Fruit fly (Drosophila melanogaster): Measurements from ENCODE around the gene Cyp9f3.

Cyp9f3 gene

dm6 chr3R:12413274-12413958 is 14.7 kb upstream of the Cyp9f3 start, which contains the start of the genes Dip-C and pps (continued):
- TF ChIP-seq Blimp-1 (GFP tag; optimal IDR thresholded peaks at IDR 0.05) (no peak), CG12104 (GFP tag; optimal IDR thresholded peaks at IDR 0.05) (peak; percentile 12), Opbp (GFP tag; IDR thresholded peaks at IDR 0.05; ENCODE audit: partially characterized antibody) (peak; percentile 70), CG3407 (GFP tag; optimal IDR thresholded peaks at IDR 0.05) (no peak), bbx (GFP tag; IDR thresholded peaks at IDR 0.05; ENCODE audit: partially characterized antibody) (peak; percentile 80), pan (optimal IDR thresholded peaks at IDR 0.05) (no peak), pan (GFP tag; optimal IDR thresholded peaks at IDR 0.05 in 1 of 2, IDR thresholded peaks at IDR 0.05 in 1 of 2) (peak in 1 of 2 experiments; percentile 9), ttk (GFP tag; IDR thresholded peaks at IDR 0.05) (no peak), trem (tag; optimal IDR thresholded peaks at IDR 0.05) (peak; percentile 57), gem (tag; optimal IDR thresholded peaks at IDR 0.05) (no peak), row (GFP tag; IDR thresholded peaks at IDR 0.05) (peak; percentile 73), cg (GFP tag; optimal IDR thresholded peaks at IDR 0.05) (no peak), CG34376 (GFP tag; optimal IDR thresholded peaks at IDR 0.05) (peak; percentile 44), CG17829 (tag; optimal IDR thresholded peaks at IDR 0.05) (peak; percentile 56), unc-4 (GFP tag; IDR thresholded peaks at IDR 0.05; ENCODE audit: partially characterized antibody) (peak; percentile 79), pros (GFP tag; optimal IDR thresholded peaks at IDR 0.05) (no peak), pfk (GFP tag; optimal IDR thresholded peaks at IDR 0.05) (no peak), CG4820 (GFP tag; optimal IDR thresholded peaks at IDR 0.05) (no peak), CG9727 (GFP tag; optimal IDR thresholded peaks at IDR 0.05) (peak; percentile 28), TFAM (GFP tag; optimal IDR thresholded peaks at IDR 0.05) (no peak), Ravus (GFP tag; IDR thresholded peaks at IDR 0.05) (no peak), E2f2 (GFP tag; IDR thresholded peaks at IDR 0.05) (peak; percentile 20; the same call in 1 of the 2 replicates), BEAF-32 (GFP tag; optimal IDR thresholded peaks at IDR 0.05) (peak; percentile 82), CG34224 (GFP tag; IDR thresholded peaks at IDR 0.05; ENCODE audit: partially characterized antibody) (peak; percentile 70), CG9797 (GFP tag; optimal IDR thresholded peaks at IDR 0.05) (peak; percentile 70), amos (GFP tag; IDR thresholded peaks at IDR 0.05; ENCODE audit: partially characterized antibody) (peak; percentile 82), ac (GFP tag; optimal IDR thresholded peaks at IDR 0.05) (no peak), MESR4 (GFP tag; optimal IDR thresholded peaks at IDR 0.05) (peak; percentile 49), CG17612 (GFP tag; IDR thresholded peaks at IDR 0.05) (no peak), CoRest (tag; optimal IDR thresholded peaks at IDR 0.05) (peak; percentile 46), CG15514 (GFP tag; optimal IDR thresholded peaks at IDR 0.05) (peak; percentile 99), dimm (GFP tag; IDR thresholded peaks at IDR 0.05) (no peak), Fer1 (GFP tag; optimal IDR thresholded peaks at IDR 0.05) (no peak), GATAe (GFP tag; conservative IDR thresholded peaks at IDR 0.05) (no peak), CG10979 (tag; optimal IDR thresholded peaks at IDR 0.05) (peak; percentile 18), CG7987 (GFP tag; optimal IDR thresholded peaks at IDR 0.05) (no peak), chm (GFP tag; IDR thresholded peaks at IDR 0.05) (no peak), CG12071 (GFP tag; optimal IDR thresholded peaks at IDR 0.05) (no peak), gfzf (GFP tag; optimal IDR thresholded peaks at IDR 0.05) (peak; percentile 80), ems (GFP tag; optimal IDR thresholded peaks at IDR 0.05) (no peak), CG42726 (GFP tag; IDR thresholded peaks at IDR 0.05; ENCODE audit: partially characterized antibody) (peak; percentile 52; the same call in 1 of the 2 replicates), CG2116 (GFP tag; optimal IDR thresholded peaks at IDR 0.05) (peak; percentile 35), lmd (GFP tag; IDR thresholded peaks at IDR 0.05) (no peak), CG13287 (GFP tag; IDR thresholded peaks at IDR 0.05; ENCODE audit: partially characterized antibody) (peak; percentile 85), insv (GFP tag; optimal IDR thresholded peaks at IDR 0.05) (peak in 1 of 2 experiments; percentile 22), exex (tag; optimal IDR thresholded peaks at IDR 0.05) (peak; percentile 59), CG8388 (GFP tag; optimal IDR thresholded peaks at IDR 0.05) (no peak), tx (GFP tag; optimal IDR thresholded peaks at IDR 0.05) (no peak)

All from whole organism, embryonic.